Worm (Caenorhabditis elegans) whole organism, young adult: Measurements from ENCODE around the gene spp-26.
A peak's percentile ranks its signal among the peaks of the same experiment; 100 is the strongest.

Source experiments
- B0019.2 ChIP-seq: fragments of 200-800 bp; sonication (Bioruptor generic); conservative IDR thresholded peaks from 2 replicates; pipeline ENCODE4 v1.3.6; 2022; ENCODE audit warnings: missing genetic modification reagents, missing genetic modification characterization, missing compliant biosample characterization
- C06A6.2 ChIP-seq: fragments of 200-800 bp; sonication (Bioruptor generic); conservative IDR thresholded peaks from 2 replicates; pipeline ENCODE4 v1.3.6; 2022; ENCODE audit warnings: missing genetic modification characterization, missing compliant biosample characterization
- C17E4.6 ChIP-seq: fragments of 200-800 bp; sonication (Bioruptor generic); IDR thresholded peaks from 2 replicates; pipeline ENCODE4 v1.3.6; 2022; ENCODE audit warnings: missing genetic modification reagents, missing genetic modification characterization, missing compliant biosample characterization
- F33H1.4 ChIP-seq: fragments of 200-800 bp; sonication (Bioruptor generic); IDR thresholded peaks from 2 replicates; pipeline ENCODE4 v1.3.6; 2022; ENCODE audit warnings: missing genetic modification reagents, missing genetic modification characterization, missing compliant biosample characterization
- F39B2.1 ChIP-seq: fragments of 200-800 bp; sonication (Bioruptor generic); IDR thresholded peaks from 2 replicates; pipeline ENCODE4 v1.3.6; 2022; ENCODE audit warnings: missing genetic modification reagents, missing genetic modification characterization, missing compliant biosample characterization
- F49E8.2 ChIP-seq: sonication (generic microtip); optimal IDR thresholded peaks from 3 replicates; lab custom pipeline; 2017; ENCODE audit warnings: missing genetic modification characterization, mild to moderate bottlenecking, missing compliant biosample characterization, antibody characterized with exemption, moderate library complexity; ENCODE audit not compliant: insufficient read depth
- F57C9.4 ChIP-seq: sonication (generic microtip); optimal IDR thresholded peaks from 2 replicates; lab custom pipeline; 2017; ENCODE audit warnings: mild to moderate bottlenecking, missing genetic modification characterization, missing compliant biosample characterization
- K12H6.12 ChIP-seq: fragments of 200-800 bp; sonication (Bioruptor generic); optimal IDR thresholded peaks from 2 replicates; lab custom pipeline; 2018; ENCODE audit warnings: mild to moderate bottlenecking, missing genetic modification characterization, missing compliant biosample characterization
- T07F8.4 ChIP-seq: sonication (generic microtip); optimal IDR thresholded peaks from 2 replicates; lab custom pipeline; 2016; ENCODE audit warnings: mild to moderate bottlenecking, missing genetic modification characterization, moderate library complexity, missing compliant biosample characterization
- T26A5.8 ChIP-seq: sonication (generic microtip); optimal IDR thresholded peaks from 2 replicates; lab custom pipeline; 2016; ENCODE audit warnings: missing genetic modification characterization, missing compliant biosample characterization
- Y53F4B.3 ChIP-seq: fragments of 200-800 bp; sonication (Bioruptor generic); IDR thresholded peaks from 2 replicates; pipeline ENCODE4 v1.3.6; 2022; ENCODE audit warnings: missing genetic modification reagents, missing genetic modification characterization, missing compliant biosample characterization
- Y53G8AR.9 ChIP-seq: fragments of 200-800 bp; sonication (Bioruptor generic); conservative IDR thresholded peaks from 2 replicates; pipeline ENCODE4 v1.3.6; 2022; ENCODE audit warnings: missing genetic modification reagents, missing genetic modification characterization, missing compliant biosample characterization
- Y67H2A.10 ChIP-seq: fragments of 200-800 bp; sonication (Bioruptor generic); conservative IDR thresholded peaks from 2 replicates; pipeline ENCODE4 v1.3.6; 2022; ENCODE audit warnings: missing genetic modification reagents, missing genetic modification characterization, missing compliant biosample characterization
- ZK185.1 ChIP-seq: sonication (generic microtip); optimal IDR thresholded peaks from 2 replicates; lab custom pipeline; 2016; ENCODE audit warnings: mild to moderate bottlenecking, missing genetic modification characterization, missing compliant biosample characterization; ENCODE audit not compliant: poor library complexity, severe bottlenecking
- aptf-2 ChIP-seq: fragments of 200-800 bp; sonication (Bioruptor generic); conservative IDR thresholded peaks from 2 replicates; pipeline ENCODE4 v1.3.6; 2022; ENCODE audit warnings: missing genetic modification reagents, missing genetic modification characterization, missing compliant biosample characterization
- atf-7 ChIP-seq: sonication (generic microtip); optimal IDR thresholded peaks from 2 replicates; lab custom pipeline; 2017; ENCODE audit warnings: mild to moderate bottlenecking, missing genetic modification characterization, missing compliant biosample characterization
- attf-5 ChIP-seq: fragments of 200-800 bp; sonication (Bioruptor generic); optimal IDR thresholded peaks from 2 replicates; lab custom pipeline; 2018; ENCODE audit warnings: mild to moderate bottlenecking, missing genetic modification characterization, missing compliant biosample characterization
- bed-1 ChIP-seq: fragments of 200-800 bp; sonication (Bioruptor generic); IDR thresholded peaks from 2 replicates; pipeline ENCODE4 v1.3.6; 2022; ENCODE audit warnings: missing genetic modification reagents, missing genetic modification characterization, missing compliant biosample characterization
- cebp-1 ChIP-seq, 2 experiments: fragments of 200-800 bp in 1 of 2; sonication (Bioruptor generic) in 1 of 2; sonication (generic microtip) in 1 of 2; IDR thresholded peaks in 1 of 2; optimal IDR thresholded peaks in 1 of 2; 2 replicates each; pipeline versions ENCODE4 v1.3.6 to Lab custom; 2017 to 2022; ENCODE audit warnings: missing compliant biosample characterization in 2 of 2, missing genetic modification characterization in 2 of 2, mild to moderate bottlenecking in 1 of 2, missing genetic modification reagents in 1 of 2, moderate library complexity in 1 of 2
- ceh-58 ChIP-seq: fragments of 200-800 bp; sonication (Bioruptor generic); IDR thresholded peaks from 2 replicates; pipeline ENCODE4 v1.3.6; 2022; ENCODE audit warnings: missing genetic modification characterization, missing compliant biosample characterization
- ceh-91 ChIP-seq: fragments of 200-800 bp; sonication (Bioruptor generic); IDR thresholded peaks from 2 replicates; pipeline ENCODE4 v1.3.6; 2022; ENCODE audit warnings: missing genetic modification reagents, missing genetic modification characterization, missing compliant biosample characterization
- egl-44 ChIP-seq: fragments of 200-800 bp; sonication (Bioruptor generic); IDR thresholded peaks from 2 replicates; pipeline ENCODE4 v1.3.6; 2022; ENCODE audit warnings: missing genetic modification reagents, missing genetic modification characterization, missing compliant biosample characterization
- egrh-3 ChIP-seq: fragments of 200-800 bp; sonication (Bioruptor generic); IDR thresholded peaks from 2 replicates; pipeline ENCODE4 v1.3.6; 2022; ENCODE audit warnings: missing genetic modification reagents, missing genetic modification characterization, missing compliant biosample characterization
- hmg-1.2 ChIP-seq: fragments of 200-800 bp; sonication (Bioruptor generic); IDR thresholded peaks from 2 replicates; pipeline ENCODE4 v1.3.6; 2022; ENCODE audit warnings: missing genetic modification reagents, missing genetic modification characterization, missing compliant biosample characterization
- hsf-1 ChIP-seq: fragments of 200-800 bp; sonication (Bioruptor generic); IDR thresholded peaks from 2 replicates; pipeline ENCODE4 v1.3.6; 2022; ENCODE audit warnings: missing genetic modification reagents, missing genetic modification characterization, missing compliant biosample characterization
- let-526 ChIP-seq: fragments of 200-800 bp; sonication (Bioruptor generic); IDR thresholded peaks from 2 replicates; pipeline ENCODE4 v1.3.6; 2022; ENCODE audit warnings: missing genetic modification reagents, missing genetic modification characterization, missing compliant biosample characterization
- lin-26 ChIP-seq: fragments of 200-800 bp; sonication (Bioruptor generic); IDR thresholded peaks from 2 replicates; pipeline ENCODE4 v1.3.6; 2022; ENCODE audit warnings: missing genetic modification reagents, missing genetic modification characterization, missing compliant biosample characterization
- lin-40 ChIP-seq: sonication (generic microtip); optimal IDR thresholded peaks from 2 replicates; lab custom pipeline; 2016; ENCODE audit warnings: missing genetic modification characterization, mild to moderate bottlenecking, missing compliant biosample characterization, missing genotype, missing genetic modification reagents
- lsl-1 ChIP-seq: fragments of 200-800 bp; sonication (Bioruptor generic); optimal IDR thresholded peaks from 2 replicates; lab custom pipeline; 2018; ENCODE audit warnings: mild to moderate bottlenecking, missing genetic modification characterization, moderate library complexity, missing compliant biosample characterization
- lsy-27 ChIP-seq: sonication (generic microtip); optimal IDR thresholded peaks from 2 replicates; lab custom pipeline; 2017; ENCODE audit warnings: missing genetic modification characterization, mild to moderate bottlenecking, missing compliant biosample characterization, antibody characterized with exemption, missing genotype, borderline replicate concordance; ENCODE audit not compliant: insufficient read depth
- mes-4 ChIP-seq: sonication (generic microtip); optimal IDR thresholded peaks from 2 replicates; lab custom pipeline; 2016; ENCODE audit warnings: missing genotype, missing genetic modification characterization, missing compliant biosample characterization
- nfyb-1 ChIP-seq: fragments of 200-800 bp; sonication (Bioruptor generic); IDR thresholded peaks from 2 replicates; pipeline ENCODE4 v1.3.6; 2022; ENCODE audit warnings: missing genetic modification reagents, missing genetic modification characterization, missing compliant biosample characterization
- nhr-179 ChIP-seq: sonication (generic microtip); optimal IDR thresholded peaks from 2 replicates; lab custom pipeline; 2016; ENCODE audit warnings: mild to moderate bottlenecking, missing genetic modification characterization, missing compliant biosample characterization
- nhr-80 ChIP-seq: sonication (generic microtip); optimal IDR thresholded peaks from 2 replicates; lab custom pipeline; 2016; ENCODE audit warnings: missing genetic modification characterization, missing compliant biosample characterization
- repo-1 ChIP-seq: sonication (generic microtip); optimal IDR thresholded peaks from 2 replicates; lab custom pipeline; 2017; ENCODE audit warnings: mild to moderate bottlenecking, missing genetic modification characterization, missing compliant biosample characterization
- snpc-1.1 ChIP-seq: sonication (generic microtip); optimal IDR thresholded peaks from 2 replicates; lab custom pipeline; 2017; ENCODE audit warnings: missing genetic modification characterization, mild to moderate bottlenecking, missing compliant biosample characterization, antibody characterized with exemption, moderate library complexity, missing genotype, missing genetic modification reagents; ENCODE audit not compliant: insufficient read depth
- snpc-4 ChIP-seq, 5 experiments: fragments of 150-350 bp in 1 of 5; sonication (generic microtip) in 4 of 5; optimal IDR thresholded peaks; 2 replicates each; lab custom pipeline; 2014 to 2018; ENCODE audit warnings: missing genetic modification characterization in 5 of 5, missing biosample characterization in 3 of 5, antibody characterized with exemption in 2 of 5, mild to moderate bottlenecking in 2 of 5, missing compliant biosample characterization in 2 of 5, missing genotype in 2 of 5, moderate library complexity in 2 of 5, missing genetic modification reagents in 1 of 5
- somi-1 ChIP-seq: fragments of 200-800 bp; sonication (Bioruptor generic); optimal IDR thresholded peaks from 2 replicates; lab custom pipeline; 2018; ENCODE audit warnings: mild to moderate bottlenecking, missing genetic modification characterization, missing compliant biosample characterization
- tlf-1 ChIP-seq: fragments of 200-800 bp; sonication (Bioruptor generic); optimal IDR thresholded peaks from 2 replicates; lab custom pipeline; 2018; ENCODE audit warnings: mild to moderate bottlenecking, missing genetic modification characterization, missing compliant biosample characterization
- unc-62 ChIP-seq: fragments of 150-350 bp; optimal IDR thresholded peaks from 2 replicates; lab custom pipeline; 2014; ENCODE audit warnings: missing biosample characterization, missing genetic modification reagents, missing genetic modification characterization
- zfh-2 ChIP-seq: fragments of 200-800 bp; sonication (Bioruptor generic); conservative IDR thresholded peaks from 2 replicates; pipeline ENCODE4 v1.3.6; 2022; ENCODE audit warnings: missing genetic modification reagents, missing genetic modification characterization, missing compliant biosample characterization
- ztf-18 ChIP-seq: sonication (generic microtip); optimal IDR thresholded peaks from 2 replicates; lab custom pipeline; 2016; ENCODE audit warnings: missing genotype, mild to moderate bottlenecking, missing genetic modification characterization, missing compliant biosample characterization
- ztf-22 ChIP-seq: fragments of 200-800 bp; sonication (Bioruptor generic); optimal IDR thresholded peaks from 2 replicates; lab custom pipeline; 2018; ENCODE audit warnings: mild to moderate bottlenecking, missing genetic modification characterization, moderate library complexity, missing compliant biosample characterization
- ztf-25 ChIP-seq: fragments of 200-800 bp; sonication (Bioruptor generic); IDR thresholded peaks from 2 replicates; pipeline ENCODE4 v1.3.6; 2022; ENCODE audit warnings: missing genetic modification reagents, missing genetic modification characterization, missing compliant biosample characterization
- ztf-26 ChIP-seq: sonication (generic microtip); optimal IDR thresholded peaks from 2 replicates; lab custom pipeline; 2017; ENCODE audit warnings: missing genetic modification characterization, missing compliant biosample characterization
- ztf-3 ChIP-seq: fragments of 200-800 bp; sonication (Bioruptor generic); optimal IDR thresholded peaks from 2 replicates; lab custom pipeline; 2018; ENCODE audit warnings: mild to moderate bottlenecking, missing genetic modification characterization, missing compliant biosample characterization
- ztf-6 ChIP-seq: fragments of 200-800 bp; sonication (Bioruptor generic); IDR thresholded peaks from 2 replicates; pipeline ENCODE4 v1.3.6; 2022; ENCODE audit warnings: missing genetic modification reagents, missing genetic modification characterization, missing compliant biosample characterization

The spp-26 gene

ce11 chrV:6593700-6594244 lies 34.8 kb upstream of the spp-26 start, which contains the start of gene hcp-1 (continued):
- no peak for TF ChIP-seq ztf-6
- peak; percentile 91 for TF ChIP-seq hsf-1 (GFP tag; lab: Robert Waterston, UW)
- TF ChIP-seq egrh-3 (GFP tag; lab: Robert Waterston, UW) = no peak
- TF ChIP-seq ceh-91 (GFP tag; lab: Robert Waterston, UW) = peak; percentile 99
- TF ChIP-seq ztf-3 = no peak
- TF ChIP-seq ztf-18 (tag; lab: Kevin White, UChicago) = peak; percentile 11
- TF ChIP-seq hmg-1.2 (GFP tag; lab: Robert Waterston, UW) = peak; percentile 71
- no peak for TF ChIP-seq K12H6.12 (tag; lab: Kevin White, UChicago)
- TF ChIP-seq snpc-4 (GFP tag; optimal IDR thresholded peaks at IDR 0.05; lab: Kevin White, UChicago) = peak; percentile 34
- TF ChIP-seq snpc-4 (tag; optimal IDR thresholded peaks at IDR 0.05; lab: Kevin White, UChicago) = peak in 2 of 4 experiments; percentile 56 to 66
- TF ChIP-seq T26A5.8 (tag; lab: Kevin White, UChicago) = no peak
- no peak for TF ChIP-seq F39B2.1 (GFP tag; lab: Robert Waterston, UW)
- TF ChIP-seq Y67H2A.10 (GFP tag; lab: Robert Waterston, UW) = 0 out of 2 replicates have a peak, but pooled peaks have one; percentile 40
- TF ChIP-seq lsl-1 (GFP tag; lab: Kevin White, UChicago) = peak; percentile 94
- no peak for TF ChIP-seq attf-5 (GFP tag; lab: Kevin White, UChicago)
- no peak for TF ChIP-seq nhr-179 (tag; lab: Kevin White, UChicago)
- TF ChIP-seq egl-44 = no peak
- TF ChIP-seq let-526 (GFP tag; lab: Robert Waterston, UW) = no peak
- no peak for TF ChIP-seq bed-1 (GFP tag; lab: Robert Waterston, UW)
- no peak for TF ChIP-seq mes-4 (tag; lab: Kevin White, UChicago)
- no peak for TF ChIP-seq lsy-27 (tag; lab: Kevin White, UChicago)
- no peak for TF ChIP-seq ztf-22
- no peak for TF ChIP-seq somi-1
- no peak for TF ChIP-seq C06A6.2 (GFP tag; lab: Robert Waterston, UW)
- TF ChIP-seq C17E4.6 = peak; percentile 84; the same call in 1 of the 2 replicates
- no peak for TF ChIP-seq aptf-2 (GFP tag; lab: Robert Waterston, UW)
- TF ChIP-seq lin-40 (tag; lab: Kevin White, UChicago) = no peak
- no peak for TF ChIP-seq ztf-26
- TF ChIP-seq tlf-1 (GFP tag; lab: Kevin White, UChicago) = peak; percentile 93
- no peak for TF ChIP-seq unc-62 (GFP tag; lab: Kevin White, UChicago)
- peak; percentile 89; the same call in 1 of the 2 replicates for TF ChIP-seq Y53G8AR.9
- peak; percentile 89 for TF ChIP-seq F33H1.4 (GFP tag; lab: Robert Waterston, UW)
- no peak for TF ChIP-seq zfh-2
- TF ChIP-seq T07F8.4 (tag; lab: Kevin White, UChicago) = no peak
- peak; percentile 90 for TF ChIP-seq F49E8.2 (tag; lab: Kevin White, UChicago)

DNA sequence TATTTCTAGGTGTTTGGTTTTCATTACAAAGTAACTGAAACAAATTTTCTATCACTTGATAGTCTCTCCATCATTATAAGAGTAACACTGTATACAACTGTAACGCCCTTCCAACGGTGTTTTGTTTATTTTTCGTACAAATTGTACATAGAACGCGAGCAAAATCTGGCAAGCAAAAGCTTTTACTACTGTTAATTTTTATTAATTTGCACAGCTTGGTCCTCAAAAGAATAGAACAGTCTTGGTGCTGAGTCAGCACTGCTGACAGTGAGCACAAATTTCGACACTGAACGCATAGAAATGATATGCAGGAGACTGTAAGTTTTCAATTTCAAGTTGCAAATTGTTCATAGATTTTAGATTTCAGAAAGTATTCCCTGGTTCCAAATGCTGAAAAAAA lies 31.3 kb upstream of the spp-26 start, which contains the start of gene ZK1055.2:
TSS of gene ZK1055.2 (plus strand) at position 301 of the 400 bp plus-strand sequence.
- TF ChIP-seq let-526 (GFP tag; lab: Robert Waterston, UW) = no peak
- no peak for TF ChIP-seq nhr-80 (tag; lab: Kevin White, UChicago)
- TF ChIP-seq lin-40 (tag; lab: Kevin White, UChicago) = no peak
- no peak for TF ChIP-seq F57C9.4 (tag; lab: Kevin White, UChicago)
- TF ChIP-seq snpc-1.1 (tag; lab: Kevin White, UChicago) = no peak
- no peak for TF ChIP-seq ceh-58 (GFP tag; lab: Robert Waterston, UW)
- no peak for TF ChIP-seq atf-7 (tag; lab: Kevin White, UChicago)
- no peak for TF ChIP-seq repo-1 (tag; lab: Kevin White, UChicago)
- no peak for TF ChIP-seq T07F8.4 (tag; lab: Kevin White, UChicago)
- no peak for TF ChIP-seq nfyb-1 (GFP tag; lab: Robert Waterston, UW)
- no peak for TF ChIP-seq cebp-1 (GFP tag; IDR thresholded peaks at IDR 0.05; lab: Robert Waterston, UW)
- TF ChIP-seq cebp-1 (tag; optimal IDR thresholded peaks at IDR 0.05; lab: Kevin White, UChicago) = no peak
- TF ChIP-seq Y53F4B.3 (GFP tag; lab: Robert Waterston, UW) = no peak
- no peak for TF ChIP-seq B0019.2
- TF ChIP-seq ZK185.1 (tag; lab: Kevin White, UChicago) = no peak
- TF ChIP-seq egrh-3 (GFP tag; lab: Robert Waterston, UW) = no peak
- TF ChIP-seq lin-26 (GFP tag; lab: Robert Waterston, UW) = no peak
- TF ChIP-seq ztf-25 (GFP tag; lab: Robert Waterston, UW) = no peak
